Worm (Caenorhabditis elegans) whole organism, mixed stage, embryonic: ENCODE measurements around the gene F22F1.2.

ENCODE experiments used
- ceh-83 ChIP-seq: fragments of 200-800 bp; sonication (Bioruptor generic); optimal IDR thresholded peaks from 2 replicates; lab custom pipeline; 2018; ENCODE audit warnings: mild to moderate bottlenecking, missing genetic modification characterization, missing compliant biosample characterization
- ces-1 ChIP-seq: fragments of 150-350 bp; optimal IDR thresholded peaks from 2 replicates; lab custom pipeline; 2014; ENCODE audit warnings: missing biosample characterization, missing genetic modification reagents, missing genetic modification characterization
- flh-1 ChIP-seq: fragments of 200-800 bp; sonication (Bioruptor generic); optimal IDR thresholded peaks from 2 replicates; lab custom pipeline; 2018; ENCODE audit warnings: mild to moderate bottlenecking, missing genetic modification characterization, moderate library complexity, missing compliant biosample characterization
- hlh-1 ChIP-seq: fragments of 150-350 bp; optimal IDR thresholded peaks from 2 replicates; lab custom pipeline; 2014; ENCODE audit warnings: missing biosample characterization, missing genetic modification reagents, missing genetic modification characterization
- lin-13 ChIP-seq: fragments of 150-350 bp; optimal IDR thresholded peaks from 2 replicates; lab custom pipeline; 2014; ENCODE audit warnings: missing biosample characterization, missing genetic modification characterization
- lin-32 ChIP-seq: fragments of 200-800 bp; sonication (Bioruptor generic); optimal IDR thresholded peaks from 2 replicates; lab custom pipeline; 2018; ENCODE audit warnings: mild to moderate bottlenecking, missing genetic modification characterization, missing compliant biosample characterization
- lsy-2 ChIP-seq: fragments of 150-350 bp; optimal IDR thresholded peaks from 2 replicates; lab custom pipeline; 2014; ENCODE audit warnings: missing biosample characterization, missing genetic modification characterization
- nhr-237 ChIP-seq: fragments of 150-350 bp; optimal IDR thresholded peaks from 2 replicates; lab custom pipeline; 2014; ENCODE audit warnings: missing biosample characterization, missing genetic modification characterization
- pha-4 ChIP-seq: fragments of 150-350 bp; optimal IDR thresholded peaks from 2 replicates; lab custom pipeline; 2018; ENCODE audit warnings: missing biosample characterization, missing genetic modification reagents, missing genetic modification characterization
- snpc-4 ChIP-seq: fragments of 150-350 bp; optimal IDR thresholded peaks from 2 replicates; lab custom pipeline; 2014; ENCODE audit warnings: missing biosample characterization, missing genetic modification characterization
- sptf-1 ChIP-seq: sonication (generic microtip); optimal IDR thresholded peaks from 2 replicates; lab custom pipeline; 2017; ENCODE audit warnings: mild to moderate bottlenecking, missing genetic modification characterization, moderate library complexity, missing compliant biosample characterization
- unc-120 ChIP-seq: sonication (generic microtip); optimal IDR thresholded peaks from 2 replicates; lab custom pipeline; 2017; ENCODE audit warnings: missing genetic modification characterization, missing compliant biosample characterization; ENCODE audit not compliant: poor library complexity, severe bottlenecking
- unc-39 ChIP-seq: fragments of 150-350 bp; optimal IDR thresholded peaks from 2 replicates; lab custom pipeline; 2014; ENCODE audit warnings: missing biosample characterization, missing genetic modification characterization

The F22F1.2 gene

ce11 chrX:8109531-8109930 is 41.0 kb downstream of the F22F1.2 start:
- TF ChIP-seq nhr-237 (tag; lab: Kevin White, UChicago), result no peak
- TF ChIP-seq sptf-1 (tag; lab: Kevin White, UChicago), result no peak
- no peak for TF ChIP-seq snpc-4 (tag; lab: Kevin White, UChicago)
- no peak for TF ChIP-seq lsy-2
- no peak for TF ChIP-seq lin-32 (GFP tag; lab: Kevin White, UChicago)
- TF ChIP-seq unc-120 (tag; lab: Kevin White, UChicago), result no peak

ce11 chrX:8107921-8108320 is 42.6 kb downstream of the F22F1.2 start, which contains the start of gene K07E3.9:
Gene K07E3.9 (plus strand): TSS chrX:8108221.
- no peak for TF ChIP-seq unc-39
- no peak for TF ChIP-seq flh-1 (GFP tag; lab: Kevin White, UChicago)
- no peak for TF ChIP-seq ceh-83 (GFP tag; lab: Kevin White, UChicago)
- TF ChIP-seq pha-4 (tag; lab: Kevin White, UChicago), result no peak
- no peak for TF ChIP-seq lin-13 (tag; lab: Kevin White, UChicago)

- TF ChIP-seq hlh-1 (tag; lab: Kevin White, UChicago) (peak; percentile 28), ces-1 (peak; percentile 5), lsy-2 (no peak)
Observed at ce11 chrX:8103899-8104298, 46.6 kb downstream of the F22F1.2 start, which contains the start of gene K07E3.2. Gene K07E3.2 (plus strand): TSS chrX:8104298.
